Worm (Caenorhabditis elegans) whole organism, midembryonic: Measurements from ENCODE around the gene pan-1.

Experiments
- T22C8.4 ChIP-seq: fragments of 200-800 bp; sonication (Bioruptor generic); IDR thresholded peaks from 2 replicates; pipeline ENCODE4 v1.3.6; 2022; ENCODE audit warnings: missing genetic modification characterization, missing compliant biosample characterization
- flt-1 ChIP-seq: fragments of 200-800 bp; sonication (Bioruptor generic); IDR thresholded peaks from 2 replicates; pipeline ENCODE4 v1.3.6; 2022; ENCODE audit warnings: missing genetic modification characterization, missing compliant biosample characterization
- klf-2 ChIP-seq: fragments of 200-800 bp; sonication (Bioruptor generic); conservative IDR thresholded peaks from 2 replicates; pipeline ENCODE4 v1.3.6; 2022; ENCODE audit warnings: missing genetic modification reagents, missing genetic modification characterization, missing compliant biosample characterization
- ref-1 ChIP-seq: fragments of 200-800 bp; sonication (Bioruptor generic); conservative IDR thresholded peaks from 2 replicates; pipeline ENCODE4 v1.3.6; 2022; ENCODE audit warnings: missing genetic modification reagents, missing genetic modification characterization, missing compliant biosample characterization

DNA sequence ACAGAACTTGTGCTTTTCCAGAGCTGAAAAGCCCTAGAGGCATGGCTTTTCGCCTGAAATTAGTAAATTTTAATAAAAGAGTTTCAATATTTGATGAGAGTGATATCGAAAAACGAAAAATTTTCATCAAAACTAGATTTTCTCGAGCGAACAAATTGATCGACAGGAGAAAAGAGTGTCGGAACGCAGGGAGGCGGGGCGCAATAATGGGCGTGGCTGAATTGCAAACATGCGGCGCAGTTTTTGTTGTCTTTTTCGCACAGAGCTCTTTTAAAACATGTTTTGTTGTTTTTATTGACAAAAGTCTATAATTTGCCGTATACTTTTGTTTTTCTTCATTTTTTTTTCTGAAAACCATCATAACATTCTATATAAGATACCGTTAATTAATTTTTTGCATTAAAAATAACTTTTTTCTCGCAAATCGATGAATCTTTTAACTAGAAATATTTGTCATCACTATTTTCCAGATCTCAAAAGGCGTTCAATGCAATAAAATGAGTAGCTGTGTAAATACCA is 15.9 kb downstream of the pan-1 start, which contains the start of the genes sel-5 and wdr-48:
- TF ChIP-seq flt-1 (GFP tag; lab: Robert Waterston, UW), result no peak
- TF ChIP-seq klf-2 (GFP tag; lab: Robert Waterston, UW), result no peak
- no peak for TF ChIP-seq T22C8.4
- TF ChIP-seq ref-1 (GFP tag; lab: Robert Waterston, UW), result no peak
